Worm (Caenorhabditis elegans) whole organism, L2 larva: ENCODE results near the gene F53B3.5.

Experiments used
- C34F6.9 ChIP-seq: fragments of 150-350 bp; optimal IDR thresholded peaks from 2 replicates; lab custom pipeline; 2014; ENCODE audit warnings: missing biosample characterization, missing genetic modification characterization
- F13H6.1 ChIP-seq: sonication (generic microtip); optimal IDR thresholded peaks from 2 replicates; lab custom pipeline; 2016; ENCODE audit warnings: missing genetic modification characterization, missing compliant biosample characterization
- R02D3.7 ChIP-seq: fragments of 150-350 bp; optimal IDR thresholded peaks from 2 replicates; lab custom pipeline; 2014; ENCODE audit warnings: missing biosample characterization, missing genetic modification characterization
- Y55F3AM.14 ChIP-seq: fragments of 200-800 bp; sonication (Bioruptor generic); optimal IDR thresholded peaks from 2 replicates; lab custom pipeline; 2018; ENCODE audit warnings: mild to moderate bottlenecking, missing genetic modification characterization, missing compliant biosample characterization
- ZK546.5 ChIP-seq: sonication (generic microtip); optimal IDR thresholded peaks from 2 replicates; lab custom pipeline; 2017; ENCODE audit warnings: missing biosample characterization, missing genetic modification characterization
- alr-1 ChIP-seq: fragments of 150-350 bp; optimal IDR thresholded peaks from 2 replicates; lab custom pipeline; 2014; ENCODE audit warnings: missing biosample characterization, missing genetic modification characterization
- aly-2 ChIP-seq: fragments of 150-350 bp; optimal IDR thresholded peaks from 2 replicates; lab custom pipeline; 2014; ENCODE audit warnings: missing biosample characterization, missing genetic modification characterization
- ama-1 ChIP-seq: fragments of 150-350 bp; optimal IDR thresholded peaks from 2 replicates; lab custom pipeline; 2018; ENCODE audit warnings: inconsistent platforms
- blmp-1 ChIP-seq: sonication (generic microtip); optimal IDR thresholded peaks from 2 replicates; lab custom pipeline; 2017; ENCODE audit warnings: missing genetic modification characterization, mild to moderate bottlenecking, missing compliant biosample characterization, antibody characterized with exemption, moderate library complexity; ENCODE audit not compliant: insufficient read depth
- ceh-16 ChIP-seq: fragments of 150-350 bp; optimal IDR thresholded peaks from 2 replicates; lab custom pipeline; 2014; ENCODE audit warnings: missing biosample characterization, missing genetic modification characterization
- ceh-82 ChIP-seq: fragments of 150-350 bp; optimal IDR thresholded peaks from 2 replicates; lab custom pipeline; 2014; ENCODE audit warnings: missing biosample characterization, missing genetic modification characterization
- crh-2 ChIP-seq: sonication (generic microtip); optimal IDR thresholded peaks from 2 replicates; lab custom pipeline; 2017; ENCODE audit warnings: missing biosample characterization, missing genetic modification characterization
- dmd-4 ChIP-seq: sonication (generic microtip); optimal IDR thresholded peaks from 2 replicates; lab custom pipeline; 2017; ENCODE audit warnings: missing biosample characterization, missing genetic modification characterization
- egl-27 ChIP-seq: sonication (generic microtip); optimal IDR thresholded peaks from 3 replicates; lab custom pipeline; 2017; ENCODE audit warnings: missing biosample characterization, missing genetic modification reagents, missing genetic modification characterization
- elt-1 ChIP-seq: fragments of 150-350 bp; optimal IDR thresholded peaks from 2 replicates; lab custom pipeline; 2014; ENCODE audit warnings: missing biosample characterization, missing genetic modification characterization
- elt-3 ChIP-seq: sonication (generic microtip); optimal IDR thresholded peaks from 2 replicates; lab custom pipeline; 2017; ENCODE audit warnings: missing biosample characterization, missing genetic modification characterization
- fos-1 ChIP-seq: fragments of 150-350 bp; optimal IDR thresholded peaks from 2 replicates; lab custom pipeline; 2014; ENCODE audit warnings: missing biosample characterization, missing genetic modification characterization
- gmeb-1 ChIP-seq: fragments of 150-350 bp; optimal IDR thresholded peaks from 2 replicates; lab custom pipeline; 2014; ENCODE audit warnings: missing biosample characterization, missing genetic modification characterization
- lin-11 ChIP-seq: fragments of 150-350 bp; sonication (generic microtip); optimal IDR thresholded peaks from 2 replicates; lab custom pipeline; 2014; ENCODE audit warnings: missing biosample characterization, missing genetic modification characterization, inconsistent platforms, mixed read lengths
- lin-13 ChIP-seq: fragments of 150-350 bp; optimal IDR thresholded peaks from 2 replicates; lab custom pipeline; 2014; ENCODE audit warnings: missing biosample characterization, missing genetic modification reagents, missing genetic modification characterization
- lin-39 ChIP-seq: fragments of 150-350 bp; optimal IDR thresholded peaks from 2 replicates; lab custom pipeline; 2014; ENCODE audit warnings: missing biosample characterization, missing genetic modification reagents, missing genetic modification characterization
- lsy-2 ChIP-seq, 2 experiments: fragments of 150-350 bp in 1 of 2; sonication (generic microtip) in 1 of 2; optimal IDR thresholded peaks; 2 replicates each; lab custom pipeline; 2014 to 2017; ENCODE audit warnings: missing biosample characterization in 2 of 2, missing genetic modification characterization in 2 of 2
- mab-5 ChIP-seq: fragments of 150-350 bp; optimal IDR thresholded peaks from 2 replicates; lab custom pipeline; 2014; ENCODE audit warnings: missing biosample characterization, missing genetic modification characterization
- mbf-1 ChIP-seq: sonication (generic microtip); optimal IDR thresholded peaks from 2 replicates; lab custom pipeline; 2017; ENCODE audit warnings: missing biosample characterization, missing genetic modification characterization
- mdl-1 ChIP-seq, 2 experiments: fragments of 150-350 bp in 1 of 2; sonication (generic microtip) in 1 of 2; optimal IDR thresholded peaks; 2 replicates each; lab custom pipeline; 2017; ENCODE audit warnings: missing biosample characterization in 2 of 2, missing genetic modification characterization in 2 of 2
- nhr-10 ChIP-seq: sonication (generic microtip); optimal IDR thresholded peaks from 2 replicates; lab custom pipeline; 2017; ENCODE audit warnings: missing biosample characterization, missing genetic modification characterization
- nhr-11 ChIP-seq: fragments of 150-350 bp; optimal IDR thresholded peaks from 2 replicates; lab custom pipeline; 2014; ENCODE audit warnings: missing biosample characterization, missing genetic modification characterization
- nhr-12 ChIP-seq: fragments of 150-350 bp; optimal IDR thresholded peaks from 2 replicates; lab custom pipeline; 2014; ENCODE audit warnings: missing biosample characterization, missing genetic modification characterization
- nhr-129 ChIP-seq: fragments of 150-350 bp; optimal IDR thresholded peaks from 2 replicates; lab custom pipeline; 2014; ENCODE audit warnings: missing biosample characterization, missing genetic modification characterization
- nhr-21 ChIP-seq: fragments of 150-350 bp; optimal IDR thresholded peaks from 2 replicates; lab custom pipeline; 2014; ENCODE audit warnings: missing biosample characterization, missing genetic modification characterization
- nhr-23 ChIP-seq: fragments of 150-350 bp; optimal IDR thresholded peaks from 2 replicates; lab custom pipeline; 2014; ENCODE audit warnings: missing biosample characterization, missing genetic modification reagents, missing genetic modification characterization
- nhr-237 ChIP-seq: fragments of 150-350 bp; optimal IDR thresholded peaks from 2 replicates; lab custom pipeline; 2014; ENCODE audit warnings: missing biosample characterization, missing genetic modification characterization
- nhr-25 ChIP-seq: fragments of 150-350 bp; sonication (generic microtip); optimal IDR thresholded peaks from 3 replicates; lab custom pipeline; 2014; ENCODE audit warnings: missing biosample characterization, missing genetic modification characterization
- nhr-6 ChIP-seq: fragments of 150-350 bp; optimal IDR thresholded peaks from 2 replicates; lab custom pipeline; 2014; ENCODE audit warnings: missing biosample characterization, missing genetic modification characterization
- nhr-77 ChIP-seq: fragments of 150-350 bp; optimal IDR thresholded peaks from 2 replicates; lab custom pipeline; 2014; ENCODE audit warnings: missing biosample characterization, missing genetic modification characterization
- peb-1 ChIP-seq: fragments of 150-350 bp; optimal IDR thresholded peaks from 2 replicates; lab custom pipeline; 2014; ENCODE audit warnings: missing biosample characterization, missing genetic modification characterization
- sem-4 ChIP-seq: fragments of 150-350 bp; optimal IDR thresholded peaks from 2 replicates; lab custom pipeline; 2014; ENCODE audit warnings: missing biosample characterization, missing genetic modification reagents, missing genetic modification characterization
- skn-1 ChIP-seq: sonication (generic microtip); optimal IDR thresholded peaks from 2 replicates; lab custom pipeline; 2017; ENCODE audit warnings: missing biosample characterization, missing genetic modification characterization
- sma-3 ChIP-seq: sonication (generic microtip); optimal IDR thresholded peaks from 2 replicates; lab custom pipeline; 2016; ENCODE audit warnings: missing genetic modification reagents, missing genetic modification characterization, missing compliant biosample characterization
- sma-9 ChIP-seq, 2 experiments: fragments of 150-350 bp in 1 of 2; sonication (generic microtip) in 1 of 2; optimal IDR thresholded peaks; 2 replicates each; lab custom pipeline; 2014 to 2016; ENCODE audit warnings: missing genetic modification characterization in 2 of 2, mild to moderate bottlenecking in 1 of 2, missing biosample characterization in 1 of 2, missing compliant biosample characterization in 1 of 2, missing genetic modification reagents in 1 of 2, moderate library complexity in 1 of 2
- snpc-4 ChIP-seq: fragments of 150-350 bp; optimal IDR thresholded peaks from 2 replicates; lab custom pipeline; 2014; ENCODE audit warnings: missing biosample characterization, missing genetic modification characterization
- unc-39 ChIP-seq: fragments of 150-350 bp; optimal IDR thresholded peaks from 2 replicates; lab custom pipeline; 2014; ENCODE audit warnings: missing biosample characterization, missing genetic modification characterization
- unc-55 ChIP-seq: fragments of 150-350 bp; sonication (generic microtip); optimal IDR thresholded peaks from 3 replicates; lab custom pipeline; 2014; ENCODE audit warnings: missing biosample characterization, missing genetic modification reagents, missing genetic modification characterization
- unc-62 ChIP-seq: fragments of 150-350 bp; optimal IDR thresholded peaks from 2 replicates; lab custom pipeline; 2014; ENCODE audit warnings: missing biosample characterization, missing genetic modification reagents, missing genetic modification characterization
- zag-1 ChIP-seq: fragments of 150-350 bp; optimal IDR thresholded peaks from 2 replicates; lab custom pipeline; 2014; ENCODE audit warnings: missing biosample characterization, missing genetic modification characterization
- ztf-1 ChIP-seq: fragments of 200-800 bp; sonication (Bioruptor generic); conservative IDR thresholded peaks from 2 replicates; pipeline ENCODE4 v1.3.6; 2022; ENCODE audit warnings: missing genetic modification characterization, missing compliant biosample characterization
- ztf-11 ChIP-seq: sonication (generic microtip); optimal IDR thresholded peaks from 2 replicates; lab custom pipeline; 2017; ENCODE audit warnings: missing biosample characterization, missing genetic modification characterization
- ztf-4 ChIP-seq: fragments of 150-350 bp; optimal IDR thresholded peaks from 2 replicates; lab custom pipeline; 2014; ENCODE audit warnings: missing biosample characterization, missing genetic modification characterization

Gene F53B3.5

DNA sequence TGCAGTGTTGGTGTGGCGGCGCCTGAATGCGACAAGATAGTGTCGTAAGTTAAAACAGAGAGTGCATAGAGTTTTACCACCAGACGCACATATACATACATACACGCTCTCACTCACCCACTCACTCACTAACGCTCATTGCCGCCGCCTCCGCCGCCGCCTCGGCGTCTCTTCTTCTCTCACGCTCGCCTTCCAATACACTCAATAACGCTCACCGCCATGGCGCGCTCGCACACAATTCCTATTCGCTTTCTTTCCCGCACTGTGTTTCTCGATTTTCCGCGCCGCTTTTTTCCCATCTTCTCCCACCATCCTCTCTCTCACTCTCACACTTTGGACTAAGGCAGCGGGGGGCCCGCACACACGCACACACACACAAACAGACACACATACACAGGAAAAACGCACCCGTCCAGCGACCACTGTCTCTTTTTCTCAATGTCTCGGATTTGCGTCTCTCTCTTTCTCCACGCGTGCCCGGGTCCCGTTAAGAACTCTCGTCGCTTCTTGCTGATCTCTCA is 26.9 kb downstream of the F53B3.5 start, which contains the start of gene kin-29:
Gene kin-29, minus strand, starts transcription at position 51 of the 521 bp plus-strand sequence.
- peak; percentile 11 for TF ChIP-seq nhr-10 (tag; lab: Kevin White, UChicago)
- peak; percentile 73 for TF ChIP-seq blmp-1 (tag; lab: Kevin White, UChicago)
- TF ChIP-seq snpc-4 (tag; lab: Kevin White, UChicago), result peak; percentile 36
- TF ChIP-seq lin-11 (tag; lab: Kevin White, UChicago), result peak; percentile 76
- TF ChIP-seq nhr-237 (tag; lab: Kevin White, UChicago), result no peak
- peak; percentile 14 for TF ChIP-seq sem-4
- TF ChIP-seq Y55F3AM.14, result peak; percentile 88
- no peak for TF ChIP-seq dmd-4 (tag; lab: Kevin White, UChicago)
- peak; percentile 75 for TF ChIP-seq crh-2 (tag; lab: Kevin White, UChicago)
- peak; percentile 65 for TF ChIP-seq nhr-6 (tag; lab: Kevin White, UChicago)
- peak; percentile 97 for TF ChIP-seq F13H6.1
- TF ChIP-seq peb-1, result no peak
- peak; percentile 83 for TF ChIP-seq sma-3 (GFP tag; lab: Kevin White, UChicago)
- no peak for TF ChIP-seq elt-1 (tag; lab: Kevin White, UChicago)
- TF ChIP-seq C34F6.9 (tag; lab: Kevin White, UChicago), result peak; percentile 83
- TF ChIP-seq lin-13 (GFP tag; lab: Kevin White, UChicago), result peak; percentile 81
- no peak for TF ChIP-seq nhr-12 (tag; lab: Kevin White, UChicago)
- no peak for TF ChIP-seq unc-62 (GFP tag; lab: Kevin White, UChicago)
- no peak for TF ChIP-seq lin-39
- no peak for TF ChIP-seq mbf-1
- TF ChIP-seq gmeb-1 (tag; lab: Kevin White, UChicago), result peak; percentile 48
- TF ChIP-seq nhr-21, result peak; percentile 74
- peak; percentile 87 for TF ChIP-seq unc-55 (GFP tag; lab: Kevin White, UChicago)
- TF ChIP-seq nhr-23 (tag; lab: Kevin White, UChicago), result no peak
- TF ChIP-seq aly-2, result no peak
- TF ChIP-seq nhr-129, result peak; percentile 93
- TF ChIP-seq elt-3 (tag; lab: Kevin White, UChicago), result no peak
- TF ChIP-seq ceh-82 (tag; lab: Kevin White, UChicago), result no peak
- TF ChIP-seq lsy-2 (tag; optimal IDR thresholded peaks at IDR 0.05; lab: Kevin White, UChicago), result peak; percentile 56 to 75
- TF ChIP-seq skn-1 (tag; lab: Kevin White, UChicago), result no peak
- no peak for TF ChIP-seq nhr-77 (tag; lab: Kevin White, UChicago)
- TF ChIP-seq R02D3.7 (tag; lab: Kevin White, UChicago), result no peak
- peak; percentile 28 for TF ChIP-seq ceh-16 (tag; lab: Kevin White, UChicago)
- TF ChIP-seq alr-1 (tag; lab: Kevin White, UChicago), result no peak
- 0 out of 2 replicates have a peak, but pooled peaks have one; percentile 26 for TF ChIP-seq ztf-1
- TF ChIP-seq egl-27 (tag; lab: Kevin White, UChicago), result peak; percentile 63
- TF ChIP-seq mab-5 (tag; lab: Kevin White, UChicago), result peak; percentile 67
- no peak for TF ChIP-seq unc-39 (tag; lab: Kevin White, UChicago)
- TF ChIP-seq ztf-11 (tag; lab: Kevin White, UChicago), result no peak
- peak; percentile 70 for TF ChIP-seq nhr-25 (tag; lab: Kevin White, UChicago)
- TF ChIP-seq zag-1, result peak; percentile 73
- no peak for TF ChIP-seq ZK546.5
- no peak for TF ChIP-seq ama-1
- TF ChIP-seq mdl-1 (tag; optimal IDR thresholded peaks at IDR 0.05; lab: Kevin White, UChicago), result peak; percentile 26 to 74
- peak; percentile 82 for TF ChIP-seq fos-1 (tag; lab: Kevin White, UChicago)
- TF ChIP-seq ztf-4 (tag; lab: Kevin White, UChicago), result peak; percentile 26
- peak; percentile 86 for TF ChIP-seq sma-9 (GFP tag; optimal IDR thresholded peaks at IDR 0.05; lab: Kevin White, UChicago)
- TF ChIP-seq sma-9 (tag; optimal IDR thresholded peaks at IDR 0.05; lab: Kevin White, UChicago), result no peak
- no peak for TF ChIP-seq nhr-11
